Fruit fly (Drosophila melanogaster): ENCODE data around the gene CG13005.
A peak's percentile ranks its signal among the peaks of the same experiment; 100 is the strongest.

CG13005 gene

dm6 chrX:16793129-16793748, 10.2 kb upstream of the CG13005 start (continued):
- TF ChIP-seq Nf-YC (tag; optimal IDR thresholded peaks at IDR 0.05) (no peak), pum (GFP tag; optimal IDR thresholded peaks at IDR 0.05) (no peak), Hsf (GFP tag; optimal IDR thresholded peaks at IDR 0.05) (no peak), HmgZ (tag; optimal IDR thresholded peaks at IDR 0.05) (no peak), HHEX (GFP tag; optimal IDR thresholded peaks at IDR 0.05) (no peak), gsb-n (tag; optimal IDR thresholded peaks at IDR 0.05) (no peak), yki (optimal IDR thresholded peaks at IDR 0.05) (no peak), CG10543 (GFP tag; optimal IDR thresholded peaks at IDR 0.05) (peak; percentile 10), sc (optimal IDR thresholded peaks at IDR 0.05) (no peak), sc (GFP tag; optimal IDR thresholded peaks at IDR 0.05) (no peak), klu (GFP tag; IDR thresholded peaks at IDR 0.05) (no peak), tap (tag; optimal IDR thresholded peaks at IDR 0.05) (no peak), C15 (GFP tag; IDR thresholded peaks at IDR 0.05) (no peak), CG12155 (GFP tag; optimal IDR thresholded peaks at IDR 0.05) (no peak), onecut (GFP tag; IDR thresholded peaks at IDR 0.05) (peak; percentile 66), Hey (tag; optimal IDR thresholded peaks at IDR 0.05) (no peak), CG10654 (GFP tag; optimal IDR thresholded peaks at IDR 0.05) (no peak), CG11093 (GFP tag; IDR thresholded peaks at IDR 0.05) (no peak), CG14860 (GFP tag; IDR thresholded peaks at IDR 0.05; ENCODE audit: partially characterized antibody) (no peak), CG8944 (GFP tag; optimal IDR thresholded peaks at IDR 0.05) (no peak), ftz-f1 (GFP tag; optimal IDR thresholded peaks at IDR 0.05) (no peak), CG16863 (GFP tag; optimal IDR thresholded peaks at IDR 0.05) (no peak), trem (tag; optimal IDR thresholded peaks at IDR 0.05) (no peak), da (GFP tag; optimal IDR thresholded peaks at IDR 0.05) (no peak), kah (GFP tag; optimal IDR thresholded peaks at IDR 0.05) (peak; percentile 73), Rfx (GFP tag; IDR thresholded peaks at IDR 0.05) (no peak), ham (GFP tag; IDR thresholded peaks at IDR 0.05) (no peak), CG6689 (GFP tag; IDR thresholded peaks at IDR 0.05) (no peak), tio (GFP tag; optimal IDR thresholded peaks at IDR 0.05) (no peak), Sry-β (GFP tag; optimal IDR thresholded peaks at IDR 0.05) (no peak), lbe (GFP tag; optimal IDR thresholded peaks at IDR 0.05) (no peak), sens (GFP tag) (peak; percentile 43), CG31441 (GFP tag; IDR thresholded peaks at IDR 0.05) (no peak), dan (GFP tag; IDR thresholded peaks at IDR 0.05) (no peak), cwo (GFP tag; optimal IDR thresholded peaks at IDR 0.05) (no peak), abd-A (tag; optimal IDR thresholded peaks at IDR 0.05) (no peak), tgo (GFP tag; IDR thresholded peaks at IDR 0.05) (no peak), gsb (GFP tag; IDR thresholded peaks at IDR 0.05) (no peak), CG32772 (GFP tag; IDR thresholded peaks at IDR 0.05) (no peak), gem (tag; optimal IDR thresholded peaks at IDR 0.05) (no peak), crol (GFP tag; IDR thresholded peaks at IDR 0.05) (peak; percentile 85), CG8924 (tag; optimal IDR thresholded peaks at IDR 0.05) (peak; percentile 5), CG8388 (GFP tag; optimal IDR thresholded peaks at IDR 0.05) (no peak), danr (GFP tag; IDR thresholded peaks at IDR 0.05) (no peak), B-H1 (GFP tag; IDR thresholded peaks at IDR 0.05) (no peak), lilli (GFP tag; optimal IDR thresholded peaks at IDR 0.05) (no peak), D19B (GFP tag; optimal IDR thresholded peaks at IDR 0.05) (no peak), Jarid2 (GFP tag; optimal IDR thresholded peaks at IDR 0.05) (no peak), chinmo (GFP tag; IDR thresholded peaks at IDR 0.05; ENCODE audit: partially characterized antibody) (0 out of 4 replicates have a peak, but pooled peaks have one; percentile 26), tup (GFP tag; optimal IDR thresholded peaks at IDR 0.05) (no peak), gcm (GFP tag; optimal IDR thresholded peaks at IDR 0.05) (peak; percentile 8), Dbx (GFP tag; IDR thresholded peaks at IDR 0.05) (no peak)

Data from whole organism, embryonic.